Worm (Caenorhabditis elegans): ENCODE measurements around the gene sri-33.

DNA sequence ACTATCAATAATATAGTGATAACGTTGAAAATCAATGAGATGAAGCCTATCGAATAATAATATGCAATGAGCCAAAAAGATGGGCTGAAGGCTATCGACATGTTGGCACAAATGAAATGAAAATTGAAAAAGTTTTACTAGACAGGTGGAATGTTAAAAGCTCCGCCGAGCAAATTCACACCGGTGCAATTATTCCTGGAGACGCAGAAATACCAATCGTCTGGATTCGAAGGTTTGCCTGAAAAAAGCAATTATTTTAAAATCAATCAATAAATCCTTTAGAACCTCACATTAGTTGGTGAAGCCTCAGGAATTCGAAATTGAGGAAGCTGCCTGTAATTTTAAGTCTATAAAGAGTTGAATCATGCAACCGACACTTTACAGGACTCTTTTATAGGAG is 2.3 kb downstream of the sri-33 start, which contains the start of gene sri-32:
- TF ChIP-seq ceh-9 (tag; optimal IDR thresholded peaks at IDR 0.05) = no peak
- TF ChIP-seq T23F11.4 (GFP tag; optimal IDR thresholded peaks at IDR 0.05) = no peak
- no peak for TF ChIP-seq unc-42 (tag; optimal IDR thresholded peaks at IDR 0.05)
- no peak for TF ChIP-seq ama-1 (optimal IDR thresholded peaks at IDR 0.05)
- no peak for TF ChIP-seq ceh-31 (tag; optimal IDR thresholded peaks at IDR 0.05)
- no peak for TF ChIP-seq fkh-10 (GFP tag; optimal IDR thresholded peaks at IDR 0.05)
- no peak for TF ChIP-seq nfya-1 (tag; optimal IDR thresholded peaks at IDR 0.05)
- no peak for TF ChIP-seq ceh-34 (tag; optimal IDR thresholded peaks at IDR 0.05)
- no peak for TF ChIP-seq hlh-30 (tag; optimal IDR thresholded peaks at IDR 0.05; ENCODE audit: insufficient read depth)
